Fruit fly (Drosophila melanogaster): Measurements from ENCODE around the gene nes.
A peak's percentile ranks its signal among the peaks of the same experiment; 100 is the strongest.

nes gene

DNA sequence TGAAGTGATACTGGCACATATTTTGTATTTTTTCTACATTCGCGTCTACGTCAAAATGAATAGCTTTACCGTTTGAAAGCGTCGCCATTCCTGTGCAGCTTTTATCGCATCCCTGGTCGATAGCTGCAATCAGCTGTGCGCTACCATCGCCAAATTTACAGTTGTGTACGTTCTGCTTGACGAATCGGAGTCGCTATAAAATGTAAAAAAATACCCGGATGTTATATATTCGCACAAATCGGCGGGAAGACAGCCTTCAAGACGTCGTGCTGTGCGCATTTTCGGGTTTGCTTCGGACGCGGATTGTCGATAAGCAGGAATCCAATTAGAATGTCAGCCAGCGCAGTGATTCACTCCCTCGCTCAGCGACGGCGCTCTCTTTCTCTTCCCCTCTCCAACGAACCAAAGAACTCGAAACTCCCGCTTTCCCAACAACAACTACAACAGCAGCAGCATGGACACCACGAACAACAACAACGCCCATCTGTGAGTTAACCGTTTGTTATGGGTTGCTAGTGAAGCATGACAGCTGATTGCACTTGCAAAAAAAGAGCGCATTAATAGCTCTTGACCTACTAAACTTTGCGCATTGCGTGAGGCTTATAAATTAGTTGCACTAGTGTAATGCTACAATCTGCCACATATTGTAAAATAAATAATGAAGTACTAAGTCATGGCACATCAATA, 34.3 kb upstream of the nes start (continued):
- TF ChIP-seq crp (GFP tag; optimal IDR thresholded peaks at IDR 0.05) (peak; percentile 75 to 96), CG2678 (tag; optimal IDR thresholded peaks at IDR 0.05) (no peak), gcm2 (GFP tag; optimal IDR thresholded peaks at IDR 0.05) (no peak), NK7.1 (GFP tag; optimal IDR thresholded peaks at IDR 0.05) (no peak), Dp (GFP tag; optimal IDR thresholded peaks at IDR 0.05) (peak; percentile 40), tio (GFP tag; optimal IDR thresholded peaks at IDR 0.05) (no peak), sob (GFP tag; IDR thresholded peaks at IDR 0.05) (0 out of 2 replicates have a peak, but pooled peaks have one; percentile 4), vvl (GFP tag; IDR thresholded peaks at IDR 0.05) (0 out of 2 replicates have a peak, but pooled peaks have one; percentile 5), CG8478 (optimal IDR thresholded peaks at IDR 0.05) (no peak), CG7963 (GFP tag; IDR thresholded peaks at IDR 0.05; ENCODE audit: partially characterized antibody) (no peak), sd (tag; optimal IDR thresholded peaks at IDR 0.05) (no peak), dimm (GFP tag; IDR thresholded peaks at IDR 0.05) (no peak), en (GFP tag; optimal IDR thresholded peaks at IDR 0.05) (no peak), CG2116 (GFP tag; optimal IDR thresholded peaks at IDR 0.05) (peak; percentile 57), chinmo (GFP tag; IDR thresholded peaks at IDR 0.05; ENCODE audit: partially characterized antibody) (peak; percentile 92), CG11456 (GFP tag; IDR thresholded peaks at IDR 0.05) (no peak), CG8089 (GFP tag; optimal IDR thresholded peaks at IDR 0.05) (no peak), Ets97D (GFP tag; optimal IDR thresholded peaks at IDR 0.05) (peak; percentile 78), otp (GFP tag; IDR thresholded peaks at IDR 0.05) (no peak), CG14441 (GFP tag; IDR thresholded peaks at IDR 0.05) (no peak), scrt (GFP tag; optimal IDR thresholded peaks at IDR 0.05) (peak; percentile 17), CG13775 (GFP tag; optimal IDR thresholded peaks at IDR 0.05) (no peak), grn (GFP tag; optimal IDR thresholded peaks at IDR 0.05) (no peak), MBD-R2 (GFP tag; IDR thresholded peaks at IDR 0.05) (peak; percentile 54), Hmx (GFP tag; optimal IDR thresholded peaks at IDR 0.05) (no peak), gfzf (GFP tag; optimal IDR thresholded peaks at IDR 0.05) (peak; percentile 0), ssp (GFP tag; IDR thresholded peaks at IDR 0.05) (no peak), danr (GFP tag; IDR thresholded peaks at IDR 0.05) (no peak), onecut (GFP tag; IDR thresholded peaks at IDR 0.05) (no peak), seq (GFP tag; IDR thresholded peaks at IDR 0.05) (0 out of 2 replicates have a peak, but pooled peaks have one; percentile 50), tin (GFP tag; optimal IDR thresholded peaks at IDR 0.05) (no peak), dati (GFP tag; IDR thresholded peaks at IDR 0.05) (no peak), Dll (GFP tag; IDR thresholded peaks at IDR 0.05; ENCODE audit: partially characterized antibody) (0 out of 4 replicates have a peak, but pooled peaks have one; percentile 34), CG4730 (GFP tag; IDR thresholded peaks at IDR 0.05) (no peak), hkb (optimal IDR thresholded peaks at IDR 0.05) (peak; percentile 86), hkb (GFP tag; IDR thresholded peaks at IDR 0.05) (no peak), Lhr (GFP tag; optimal IDR thresholded peaks at IDR 0.05) (peak; percentile 62), lov (optimal IDR thresholded peaks at IDR 0.05) (no peak), lov (GFP tag; IDR thresholded peaks at IDR 0.05) (0 out of 3 replicates have a peak, but pooled peaks have one; percentile 39), so (GFP tag; IDR thresholded peaks at IDR 0.05) (no peak; the same call in 2 of the 3 replicates), sens-2 (GFP tag; IDR thresholded peaks at IDR 0.05) (peak; percentile 43; the same call in 1 of the 2 replicates), Rx (GFP tag; IDR thresholded peaks at IDR 0.05) (no peak), eve (GFP tag; optimal IDR thresholded peaks at IDR 0.05) (no peak), Mes4 (GFP tag; optimal IDR thresholded peaks at IDR 0.05) (no peak), CG34224 (GFP tag; IDR thresholded peaks at IDR 0.05; ENCODE audit: partially characterized antibody) (peak; percentile 44; the same call in 1 of the 3 replicates)

All from whole organism, embryonic.